Fruit fly (Drosophila melanogaster): ENCODE results near the gene CG7606.

The CG7606 gene

DNA sequence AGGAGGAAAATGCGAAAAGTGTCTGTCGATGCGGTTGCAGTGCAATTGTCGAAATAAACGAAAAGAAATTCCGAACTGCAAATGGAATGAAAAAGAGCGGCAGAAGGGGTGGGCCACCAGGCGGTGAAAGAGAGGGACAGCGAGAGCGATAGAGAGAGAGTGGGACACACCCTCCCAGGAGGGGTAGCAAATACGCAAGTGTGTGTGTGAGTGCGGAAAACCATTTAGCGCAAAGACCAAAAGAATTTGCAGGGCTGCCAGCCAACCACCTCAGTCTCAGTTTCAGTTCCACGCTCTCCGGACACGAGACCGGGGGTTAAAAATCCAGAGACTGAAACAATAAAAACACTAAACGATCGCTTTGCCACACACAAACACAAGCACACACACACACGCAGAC lies 37.7 kb upstream of the CG7606 start, which contains the start of gene Hmx (continued):
- TF ChIP-seq CG11504 (tag; optimal IDR thresholded peaks at IDR 0.05) (no peak), tgo (GFP tag; IDR thresholded peaks at IDR 0.05) (no peak), sug (tag; optimal IDR thresholded peaks at IDR 0.05) (no peak), BtbVII (GFP tag; optimal IDR thresholded peaks at IDR 0.05) (no peak), B-H1 (GFP tag; IDR thresholded peaks at IDR 0.05) (no peak), z (GFP tag; IDR thresholded peaks at IDR 0.05) (no peak), ash1 (GFP tag; optimal IDR thresholded peaks at IDR 0.05) (no peak), Lpt (GFP tag; optimal IDR thresholded peaks at IDR 0.05) (no peak), Lim3 (GFP tag; IDR thresholded peaks at IDR 0.05) (no peak), CG10959 (GFP tag; IDR thresholded peaks at IDR 0.05) (no peak), Nf-YC (tag; optimal IDR thresholded peaks at IDR 0.05) (peak; percentile 93), Dbx (GFP tag; IDR thresholded peaks at IDR 0.05) (no peak), cad (GFP tag; optimal IDR thresholded peaks at IDR 0.05) (peak; percentile 8), Spps (tag; optimal IDR thresholded peaks at IDR 0.05) (no peak), wor (GFP tag; IDR thresholded peaks at IDR 0.05) (no peak), hb (GFP tag; IDR thresholded peaks at IDR 0.05; ENCODE audit: partially characterized antibody) (no peak), CG8944 (GFP tag; optimal IDR thresholded peaks at IDR 0.05) (no peak), disco-r (GFP tag; optimal IDR thresholded peaks at IDR 0.05) (no peak), gfzf (GFP tag; optimal IDR thresholded peaks at IDR 0.05) (no peak), Rfx (GFP tag; IDR thresholded peaks at IDR 0.05) (no peak), CG1602 (GFP tag; optimal IDR thresholded peaks at IDR 0.05) (no peak), peb (GFP tag; IDR thresholded peaks at IDR 0.05) (no peak), Deaf1 (tag; optimal IDR thresholded peaks at IDR 0.05) (no peak), dmrt99B (tag; optimal IDR thresholded peaks at IDR 0.05) (no peak), cg (GFP tag; optimal IDR thresholded peaks at IDR 0.05) (peak; percentile 79), lov (optimal IDR thresholded peaks at IDR 0.05) (no peak), lov (GFP tag; IDR thresholded peaks at IDR 0.05) (no peak), CG2129 (GFP tag; IDR thresholded peaks at IDR 0.05; ENCODE audit: partially characterized antibody) (no peak), C15 (GFP tag; IDR thresholded peaks at IDR 0.05) (no peak), pfk (GFP tag; optimal IDR thresholded peaks at IDR 0.05) (peak; percentile 57), CG13296 (GFP tag; optimal IDR thresholded peaks at IDR 0.05) (no peak), nau (GFP tag; optimal IDR thresholded peaks at IDR 0.05) (no peak), CG6791 (GFP tag; IDR thresholded peaks at IDR 0.05; ENCODE audit: partially characterized antibody) (no peak), nerfin-1 (tag; optimal IDR thresholded peaks at IDR 0.05) (peak; percentile 10), seq (GFP tag; IDR thresholded peaks at IDR 0.05) (peak; percentile 91), br (optimal IDR thresholded peaks at IDR 0.05) (no peak), CG8388 (GFP tag; optimal IDR thresholded peaks at IDR 0.05) (no peak), CG5953 (GFP tag; IDR thresholded peaks at IDR 0.05) (no peak), Rx (GFP tag; IDR thresholded peaks at IDR 0.05) (no peak), Nf-YB (GFP tag; optimal IDR thresholded peaks at IDR 0.05) (peak; percentile 94), CG4730 (GFP tag; IDR thresholded peaks at IDR 0.05) (no peak), caup (GFP tag; optimal IDR thresholded peaks at IDR 0.05; ENCODE audit: severe bottlenecking) (no peak), H15 (GFP tag; IDR thresholded peaks at IDR 0.05) (no peak), CG14014 (GFP tag; IDR thresholded peaks at IDR 0.05) (no peak), B-H2 (GFP tag; optimal IDR thresholded peaks at IDR 0.05) (no peak), Mes4 (GFP tag; optimal IDR thresholded peaks at IDR 0.05) (no peak), sob (GFP tag; IDR thresholded peaks at IDR 0.05) (no peak), CG14667 (GFP tag; IDR thresholded peaks at IDR 0.05) (no peak), sd (tag; optimal IDR thresholded peaks at IDR 0.05) (no peak), aop (GFP tag; IDR thresholded peaks at IDR 0.05) (no peak), CG9817 (tag; optimal IDR thresholded peaks at IDR 0.05) (no peak), fru (optimal IDR thresholded peaks at IDR 0.05) (no peak), gcm2 (GFP tag; optimal IDR thresholded peaks at IDR 0.05) (no peak), CG12071 (GFP tag; optimal IDR thresholded peaks at IDR 0.05) (no peak)
